Worm (Caenorhabditis elegans) whole organism, early embryonic: ENCODE data around the gene Y17G7B.17.

Source experiments
- B0310.2 ChIP-seq: sonication (generic microtip); optimal IDR thresholded peaks from 2 replicates; lab custom pipeline; 2016; ENCODE audit warnings: mild to moderate bottlenecking, missing genetic modification characterization, missing compliant biosample characterization
- F13C5.2 ChIP-seq: sonication (generic microtip); optimal IDR thresholded peaks from 2 replicates; lab custom pipeline; 2017; ENCODE audit warnings: mild to moderate bottlenecking, missing genetic modification characterization, inconsistent platforms, missing compliant biosample characterization
- aly-1 ChIP-seq: sonication (generic microtip); optimal IDR thresholded peaks from 2 replicates; lab custom pipeline; 2016; ENCODE audit warnings: missing genetic modification characterization, missing compliant biosample characterization
- ama-1 ChIP-seq: fragments of 150-350 bp; optimal IDR thresholded peaks from 2 replicates; lab custom pipeline; 2014
- ceh-13 ChIP-seq: fragments of 200-800 bp; sonication (Bioruptor generic); optimal IDR thresholded peaks from 2 replicates; lab custom pipeline; 2018; ENCODE audit warnings: mild to moderate bottlenecking, missing genetic modification characterization, missing compliant biosample characterization
- ceh-36 ChIP-seq: sonication (generic microtip); optimal IDR thresholded peaks from 2 replicates; lab custom pipeline; 2016; ENCODE audit warnings: missing genetic modification characterization, inconsistent platforms, missing compliant biosample characterization
- ets-7 ChIP-seq: sonication (generic microtip); optimal IDR thresholded peaks from 2 replicates; lab custom pipeline; 2016; ENCODE audit warnings: missing genotype, missing genetic modification characterization, missing compliant biosample characterization
- flt-1 ChIP-seq: fragments of 200-800 bp; sonication (Bioruptor generic); IDR thresholded peaks from 2 replicates; pipeline ENCODE4 v1.3.6; 2022; ENCODE audit warnings: missing genetic modification characterization, missing compliant biosample characterization
- hmbx-1 ChIP-seq: sonication (generic microtip); optimal IDR thresholded peaks from 2 replicates; lab custom pipeline; 2016; ENCODE audit warnings: mild to moderate bottlenecking, missing genetic modification characterization, missing compliant biosample characterization
- hmg-4 ChIP-seq: fragments of 200-800 bp; sonication (Bioruptor generic); optimal IDR thresholded peaks from 2 replicates; lab custom pipeline; 2018; ENCODE audit warnings: mild to moderate bottlenecking, missing genetic modification characterization, missing compliant biosample characterization
- hnd-1 ChIP-seq: sonication (generic microtip); optimal IDR thresholded peaks from 2 replicates; lab custom pipeline; 2016; ENCODE audit warnings: missing genetic modification characterization, missing compliant biosample characterization
- pes-1 ChIP-seq: fragments of 200-800 bp; sonication (Bioruptor generic); IDR thresholded peaks from 2 replicates; pipeline ENCODE4 v1.3.6; 2022; ENCODE audit warnings: missing genetic modification reagents, missing genetic modification characterization, missing compliant biosample characterization
- scrt-1 ChIP-seq: fragments of 200-800 bp; sonication (Bioruptor generic); IDR thresholded peaks from 2 replicates; pipeline ENCODE4 v1.3.6; 2022; ENCODE audit warnings: missing genetic modification characterization, missing compliant biosample characterization
- sea-1 ChIP-seq: fragments of 200-800 bp; sonication (Bioruptor generic); conservative IDR thresholded peaks from 2 replicates; pipeline ENCODE4 v1.3.6; 2022; ENCODE audit warnings: missing genetic modification characterization, missing compliant biosample characterization
- tbx-11 ChIP-seq: fragments of 200-800 bp; sonication (Bioruptor generic); IDR thresholded peaks from 2 replicates; pipeline ENCODE4 v1.3.6; 2022; ENCODE audit warnings: missing genetic modification characterization, missing compliant biosample characterization
- tbx-37 ChIP-seq: fragments of 200-800 bp; sonication (Bioruptor generic); conservative IDR thresholded peaks from 2 replicates; pipeline ENCODE4 v1.3.6; 2022; ENCODE audit warnings: missing genetic modification reagents, missing genetic modification characterization, missing compliant biosample characterization
- tra-4 ChIP-seq: sonication (generic microtip); optimal IDR thresholded peaks from 2 replicates; lab custom pipeline; 2017; ENCODE audit warnings: missing genetic modification characterization, missing compliant biosample characterization

Y17G7B.17 gene

DNA sequence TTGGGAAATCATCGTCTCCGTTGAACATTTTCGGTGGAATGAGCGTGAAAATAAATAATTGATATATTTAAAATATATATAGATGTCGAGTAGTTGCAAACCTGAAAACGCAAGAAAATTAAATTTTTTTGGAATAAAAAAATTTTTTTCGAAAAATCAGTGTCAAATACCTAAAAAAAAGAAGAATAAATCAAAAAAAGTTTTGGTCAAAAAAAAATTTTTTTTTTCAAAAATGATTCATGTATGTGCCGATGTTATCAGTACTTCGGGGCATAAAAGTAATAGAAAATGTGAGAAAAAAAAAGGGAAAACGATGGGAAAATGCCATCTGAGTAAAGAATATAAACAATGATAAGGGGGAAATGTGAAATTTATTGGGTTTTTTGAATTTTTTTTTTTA is at the start of gene Y17G7B.17:
Gene Y17G7B.17 (minus strand): TSS at position 101 of the 400 bp plus-strand sequence.
- TF ChIP-seq ama-1 (no peak), tbx-11 (no peak), pes-1 (GFP tag; lab: Robert Waterston, UW) (no peak), B0310.2 (tag; lab: Kevin White, UChicago) (no peak), tra-4 (tag; lab: Kevin White, UChicago) (no peak), F13C5.2 (tag; lab: Kevin White, UChicago) (no peak), aly-1 (tag; lab: Kevin White, UChicago) (no peak)

DNA sequence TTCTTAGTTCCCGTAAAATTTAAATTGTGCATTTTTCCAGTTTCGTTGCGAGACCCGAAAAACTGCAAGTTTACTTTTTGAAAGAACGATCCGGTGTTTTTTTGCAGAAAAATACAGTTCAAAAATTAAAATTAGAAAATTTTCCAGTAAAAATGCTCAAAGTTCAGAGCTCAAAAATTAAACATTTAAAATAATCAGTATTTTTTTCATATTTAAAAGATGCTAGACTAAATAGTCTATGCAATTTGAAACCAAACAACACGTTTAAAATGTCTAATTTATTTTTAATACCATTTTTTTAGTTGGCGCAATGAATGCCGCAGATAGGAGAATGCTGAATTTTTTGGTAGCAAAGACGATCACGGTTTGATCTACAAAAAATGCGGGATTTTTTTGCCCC is 47.5 kb upstream of the Y17G7B.17 start, which contains the start of gene Y57A10A.2:
Gene Y57A10A.2 (plus strand): TSS at position 301 of the 400 bp plus-strand sequence.
- no peak for TF ChIP-seq ceh-13 (GFP tag; lab: Kevin White, UChicago)
- TF ChIP-seq B0310.2 (tag; lab: Kevin White, UChicago) = no peak
- no peak for TF ChIP-seq sea-1
- TF ChIP-seq tbx-11 = no peak
- TF ChIP-seq scrt-1 = no peak
- TF ChIP-seq hmg-4 = no peak
- no peak for TF ChIP-seq hmbx-1 (tag; lab: Kevin White, UChicago)
- no peak for TF ChIP-seq tbx-37 (GFP tag; lab: Robert Waterston, UW)
- TF ChIP-seq ceh-36 (tag; lab: Kevin White, UChicago) = no peak
- no peak for TF ChIP-seq F13C5.2 (tag; lab: Kevin White, UChicago)
- no peak for TF ChIP-seq flt-1 (GFP tag; lab: Robert Waterston, UW)
- TF ChIP-seq pes-1 (GFP tag; lab: Robert Waterston, UW) = no peak
- TF ChIP-seq hnd-1 (tag; lab: Kevin White, UChicago) = no peak
- TF ChIP-seq ets-7 (tag; lab: Kevin White, UChicago) = no peak
- no peak for TF ChIP-seq aly-1 (tag; lab: Kevin White, UChicago)
- no peak for TF ChIP-seq ama-1

DNA sequence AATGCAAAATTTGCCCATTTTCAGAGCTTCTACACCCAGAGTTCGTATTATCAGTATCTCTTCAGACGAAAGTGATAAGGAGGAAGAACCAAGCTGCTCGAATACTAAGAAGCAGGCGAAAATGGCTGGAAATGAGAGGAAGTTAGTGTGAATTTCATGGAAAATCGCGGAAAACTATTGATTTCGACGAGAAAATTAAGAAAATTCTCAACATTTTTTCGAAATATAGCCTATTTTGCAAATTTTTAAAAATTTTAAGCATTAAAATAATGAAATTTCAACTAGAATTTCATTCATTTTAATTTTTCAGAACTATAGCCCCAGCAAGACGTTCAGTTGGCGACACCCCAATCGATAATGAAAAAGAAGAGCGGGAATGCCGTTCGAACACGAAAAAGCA is 43.8 kb upstream of the Y17G7B.17 start:
- no peak for TF ChIP-seq flt-1 (GFP tag; lab: Robert Waterston, UW)
- TF ChIP-seq tbx-11 = no peak
- no peak for TF ChIP-seq hnd-1 (tag; lab: Kevin White, UChicago)
- TF ChIP-seq hmg-4 = no peak
- no peak for TF ChIP-seq tbx-37 (GFP tag; lab: Robert Waterston, UW)
- TF ChIP-seq ama-1 = no peak
- TF ChIP-seq tra-4 (tag; lab: Kevin White, UChicago) = no peak
- no peak for TF ChIP-seq ceh-13 (GFP tag; lab: Kevin White, UChicago)
- TF ChIP-seq B0310.2 (tag; lab: Kevin White, UChicago) = no peak
- TF ChIP-seq ceh-36 (tag; lab: Kevin White, UChicago) = no peak
- no peak for TF ChIP-seq ets-7 (tag; lab: Kevin White, UChicago)
- no peak for TF ChIP-seq scrt-1
- no peak for TF ChIP-seq pes-1 (GFP tag; lab: Robert Waterston, UW)
- no peak for TF ChIP-seq hmbx-1 (tag; lab: Kevin White, UChicago)
- TF ChIP-seq aly-1 (tag; lab: Kevin White, UChicago) = no peak
- no peak for TF ChIP-seq F13C5.2 (tag; lab: Kevin White, UChicago)
- TF ChIP-seq sea-1 = no peak

DNA sequence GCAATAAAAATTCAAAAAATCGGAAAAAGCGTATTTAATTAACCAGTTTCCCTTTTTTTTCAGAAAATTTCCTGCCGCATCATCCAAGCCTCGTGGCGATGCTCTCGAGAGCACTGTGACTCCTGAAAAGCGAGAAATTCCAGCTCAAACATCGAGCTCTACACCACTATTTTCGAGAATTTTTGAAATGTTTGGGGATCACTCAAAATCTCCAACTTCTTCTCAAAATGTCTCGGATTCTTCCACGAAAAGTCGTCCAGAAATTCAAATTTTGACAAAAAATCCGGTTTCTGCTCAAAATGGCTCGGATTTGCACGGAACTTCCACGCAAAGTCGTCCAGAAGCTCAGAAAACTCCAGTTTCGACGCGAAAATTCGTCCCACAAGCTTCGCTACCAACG is 38.2 kb upstream of the Y17G7B.17 start:
- TF ChIP-seq F13C5.2 (tag; lab: Kevin White, UChicago) = no peak
- no peak for TF ChIP-seq tbx-37 (GFP tag; lab: Robert Waterston, UW)
- TF ChIP-seq aly-1 (tag; lab: Kevin White, UChicago) = no peak
- no peak for TF ChIP-seq sea-1
- TF ChIP-seq ceh-13 (GFP tag; lab: Kevin White, UChicago) = no peak
- no peak for TF ChIP-seq tra-4 (tag; lab: Kevin White, UChicago)
- TF ChIP-seq hmg-4 = no peak
- TF ChIP-seq pes-1 (GFP tag; lab: Robert Waterston, UW) = no peak
- no peak for TF ChIP-seq ceh-36 (tag; lab: Kevin White, UChicago)
- TF ChIP-seq ets-7 (tag; lab: Kevin White, UChicago) = no peak
- TF ChIP-seq ama-1 = no peak
- no peak for TF ChIP-seq B0310.2 (tag; lab: Kevin White, UChicago)

DNA sequence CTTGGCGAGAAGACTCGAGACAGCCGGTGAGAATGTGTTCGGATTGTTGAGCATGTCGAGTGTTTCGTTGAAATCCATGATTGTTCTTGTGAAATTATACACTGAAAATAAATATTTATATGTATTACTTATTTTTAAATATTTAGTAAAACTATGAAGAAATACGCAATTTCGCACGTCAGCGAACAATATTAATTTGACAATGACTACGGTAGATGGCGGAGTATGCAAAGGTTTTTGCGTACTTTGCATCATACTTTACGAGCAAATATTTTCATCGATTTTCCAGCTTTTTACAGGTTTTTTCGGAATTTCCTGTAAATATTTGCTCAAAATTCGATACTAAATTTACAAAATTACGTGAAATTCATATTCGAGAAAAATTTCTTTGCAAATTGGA is 31.1 kb upstream of the Y17G7B.17 start, which contains the start of gene set-24:
Gene set-24 (minus strand): TSS at position 101 of the 400 bp plus-strand sequence.
- no peak for TF ChIP-seq ets-7 (tag; lab: Kevin White, UChicago)
- no peak for TF ChIP-seq pes-1 (GFP tag; lab: Robert Waterston, UW)
- TF ChIP-seq F13C5.2 (tag; lab: Kevin White, UChicago) = no peak
- no peak for TF ChIP-seq tra-4 (tag; lab: Kevin White, UChicago)
- TF ChIP-seq ceh-13 (GFP tag; lab: Kevin White, UChicago) = no peak
- TF ChIP-seq tbx-37 (GFP tag; lab: Robert Waterston, UW) = no peak
- TF ChIP-seq hmg-4 = no peak
- no peak for TF ChIP-seq flt-1 (GFP tag; lab: Robert Waterston, UW)
- no peak for TF ChIP-seq B0310.2 (tag; lab: Kevin White, UChicago)
- TF ChIP-seq ama-1 = no peak
- no peak for TF ChIP-seq ceh-36 (tag; lab: Kevin White, UChicago)

DNA sequence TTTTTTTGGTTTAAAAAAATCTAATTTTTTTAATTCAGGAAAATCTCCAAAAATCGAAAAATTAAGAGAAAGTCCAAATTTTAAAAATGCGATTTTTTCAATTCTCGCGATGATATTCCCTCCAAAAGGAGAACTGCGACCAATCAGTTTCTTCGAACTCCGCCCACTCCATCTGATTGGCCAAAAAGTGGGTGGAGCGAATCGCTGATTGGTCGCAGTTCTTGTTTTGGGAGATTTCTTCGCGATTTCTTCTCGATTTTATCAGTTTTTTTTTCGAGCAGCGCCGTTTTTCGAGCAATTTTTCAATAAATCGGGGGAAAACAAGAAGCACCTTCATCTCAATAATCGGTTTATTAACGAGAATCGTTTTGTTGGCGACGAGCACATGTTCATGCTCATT is 30.6 kb upstream of the Y17G7B.17 start:
- TF ChIP-seq hmg-4 (no peak), sea-1 (no peak), flt-1 (GFP tag; lab: Robert Waterston, UW) (no peak), scrt-1 (no peak), ets-7 (tag; lab: Kevin White, UChicago) (no peak), pes-1 (GFP tag; lab: Robert Waterston, UW) (no peak), B0310.2 (tag; lab: Kevin White, UChicago) (no peak), F13C5.2 (tag; lab: Kevin White, UChicago) (no peak), ceh-13 (GFP tag; lab: Kevin White, UChicago) (no peak), tbx-37 (GFP tag; lab: Robert Waterston, UW) (no peak), tra-4 (tag; lab: Kevin White, UChicago) (no peak), hnd-1 (tag; lab: Kevin White, UChicago) (no peak), ama-1 (no peak), tbx-11 (no peak), hmbx-1 (tag; lab: Kevin White, UChicago) (no peak), ceh-36 (tag; lab: Kevin White, UChicago) (no peak)

DNA sequence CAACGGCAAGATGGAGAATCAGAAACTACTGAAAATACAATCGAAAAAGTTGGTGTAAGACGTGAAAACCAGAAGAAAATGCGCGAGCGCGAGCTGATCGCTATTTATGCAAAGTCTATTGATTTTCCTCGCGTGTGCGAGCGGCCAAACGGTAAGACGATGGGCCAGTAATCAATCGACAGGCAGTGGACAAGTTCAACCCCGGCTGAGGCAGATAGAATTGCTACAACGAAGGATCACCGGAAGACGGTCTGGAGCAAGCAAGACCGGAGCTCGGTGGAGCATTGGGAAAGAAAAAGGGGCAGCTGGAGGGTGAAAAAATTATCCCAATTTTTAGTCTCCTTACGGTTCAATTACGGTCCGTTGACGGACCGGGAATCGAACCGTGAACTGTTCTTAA is 22.9 kb upstream of the Y17G7B.17 start:
- TF ChIP-seq sea-1 (peak; percentile 56; the same call in 1 of the 2 replicates), scrt-1 (peak; percentile 72), pes-1 (GFP tag; lab: Robert Waterston, UW) (peak; percentile 83), flt-1 (GFP tag; lab: Robert Waterston, UW) (peak; percentile 69), tbx-11 (peak; percentile 50; the same call in 1 of the 2 replicates)
